Fruit fly (Drosophila melanogaster): ENCODE data around the gene Ocrl.

Ocrl gene

DNA sequence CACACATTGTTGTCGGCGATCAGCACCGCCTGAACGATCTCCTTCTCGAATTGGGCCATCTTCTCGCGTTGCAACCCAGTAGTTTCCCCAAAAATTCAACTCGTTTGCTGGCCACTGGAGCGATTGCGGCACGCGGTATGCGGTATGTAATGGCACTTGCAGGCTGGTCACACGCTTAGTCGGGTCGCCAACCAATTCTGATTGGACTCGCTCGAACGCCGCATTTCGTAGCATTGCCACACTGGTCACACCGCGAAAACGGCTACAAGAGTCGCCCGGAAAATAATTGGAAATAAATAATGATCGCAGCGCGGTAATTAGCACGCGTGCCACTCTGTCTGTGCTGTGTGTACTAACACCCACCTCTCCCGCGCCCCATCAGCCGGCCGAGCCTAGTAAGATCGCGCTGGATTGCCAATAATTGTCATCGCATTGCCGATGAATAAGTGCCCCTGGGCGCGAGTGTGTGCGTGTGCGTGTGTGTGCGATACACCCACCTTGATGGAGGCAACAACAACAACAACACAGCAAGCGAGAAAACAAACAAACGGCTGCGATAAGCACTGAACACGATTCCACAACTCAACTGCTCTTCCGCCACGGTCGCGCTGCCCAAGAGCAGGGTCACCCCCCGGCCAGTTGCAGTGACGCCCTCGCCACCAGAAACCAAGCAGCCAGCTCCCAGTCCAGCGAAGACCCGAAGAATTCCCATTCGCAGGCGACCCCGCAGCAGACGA is at the start of gene Ocrl, which contains the start of gene eIF2Bepsilon:
TSS of gene Ocrl (plus strand) at position 217 of the 737 bp plus-strand sequence.
TSS of gene eIF2Bepsilon (minus strand) at position 110 of the 737 bp plus-strand sequence.
- TF ChIP-seq noc (tag; optimal IDR thresholded peaks at IDR 0.05) = no peak

DNA sequence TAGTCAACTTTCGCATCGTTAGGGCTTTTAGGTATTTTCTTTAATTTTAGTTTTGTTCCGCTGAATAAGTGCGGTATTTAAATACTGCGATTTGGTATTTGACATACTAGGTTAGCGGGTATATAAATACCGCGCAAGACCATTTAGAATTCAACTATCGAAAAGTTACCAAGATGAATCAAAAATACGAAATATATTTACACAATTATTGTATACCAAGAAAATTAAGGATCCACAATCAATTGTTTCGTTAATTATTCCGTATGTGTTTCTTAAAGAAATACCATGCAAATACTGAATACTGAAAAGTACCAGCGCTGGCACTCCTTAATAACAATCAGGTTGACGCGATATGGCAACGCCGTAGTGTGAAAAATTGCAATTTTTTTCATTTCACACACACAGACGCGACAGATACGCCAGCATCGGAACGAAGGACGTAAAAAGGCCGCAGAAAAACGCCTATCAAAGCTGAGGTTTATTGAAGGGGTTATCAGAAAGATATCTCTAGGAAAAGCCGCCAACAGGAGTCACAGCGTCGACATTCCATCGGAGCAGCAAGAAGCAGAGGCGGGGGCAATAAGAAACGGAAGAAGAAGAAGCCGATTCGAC is 49.2 kb upstream of the Ocrl start, which contains the start of the genes Pgam5 and Vps26:
TSS of gene Pgam5 (minus strand) at position 51 of the 612 bp plus-strand sequence.
TSS of gene Vps26 (plus strand) at position 339 of the 612 bp plus-strand sequence.
- no peak for TF ChIP-seq noc (tag; optimal IDR thresholded peaks at IDR 0.05)

DNA sequence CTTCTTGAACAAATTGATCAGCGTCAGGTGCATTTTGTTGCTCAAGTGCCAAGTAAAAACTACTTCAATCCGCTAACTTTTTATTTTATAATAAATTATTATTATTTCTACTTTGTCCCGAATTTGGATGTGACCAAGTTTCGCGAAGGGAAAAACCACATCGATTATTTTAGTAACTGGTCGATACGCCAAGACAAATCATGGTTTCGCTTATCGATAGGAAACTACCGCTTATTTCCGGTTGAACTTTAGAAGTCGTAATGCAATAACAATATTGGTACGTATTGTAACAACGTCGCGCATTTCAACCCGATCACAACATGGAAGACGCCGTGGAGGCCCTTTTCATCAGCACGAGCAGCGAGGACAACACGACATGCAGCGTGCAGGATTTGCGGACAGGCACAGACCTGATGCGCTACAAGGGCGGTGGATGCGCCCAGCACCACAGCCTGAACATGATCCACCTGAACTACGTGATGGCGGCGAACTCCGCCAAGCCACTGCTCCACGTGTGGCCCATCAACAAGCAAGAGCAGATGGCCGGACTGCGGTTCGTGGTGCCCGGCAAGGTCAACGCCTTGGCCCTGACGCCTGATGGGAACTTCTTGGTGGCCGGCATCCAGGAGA is 45.6 kb upstream of the Ocrl start, which contains the start of the genes CG14817 and CG14805:
TSS of gene CG14817 (minus strand) at position 164 of the 630 bp plus-strand sequence.
TSS of gene CG14805 (plus strand) at position 211 of the 630 bp plus-strand sequence.
- peak; percentile 51 for TF ChIP-seq noc (tag; optimal IDR thresholded peaks at IDR 0.05)

- TF ChIP-seq noc (tag; optimal IDR thresholded peaks at IDR 0.05) = peak; percentile 72
Measured at dm6 chrX:1879606-1880110, 43.1 kb upstream of the Ocrl start, which contains the start of gene CG14818. CG14818 (minus strand) TSS chrX:1879774.

DNA sequence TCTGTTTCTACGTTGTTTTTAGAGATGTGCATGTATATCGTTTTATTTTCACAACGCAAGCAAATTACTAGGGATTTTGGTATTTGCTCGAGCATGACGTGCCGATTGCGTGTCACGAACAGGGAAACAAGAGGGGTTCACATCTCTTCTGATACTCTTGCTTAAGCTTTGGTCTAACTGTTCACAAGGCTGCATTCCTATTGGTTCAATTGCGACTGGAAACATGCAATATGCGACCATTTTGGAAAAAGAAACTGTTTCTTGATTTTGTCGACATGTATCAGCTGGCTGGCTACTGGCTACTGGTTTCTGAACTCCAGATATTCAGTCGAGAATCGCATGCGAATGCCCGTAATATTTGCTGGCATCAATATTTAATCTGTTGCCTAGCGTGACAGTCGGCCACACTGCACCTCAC is 42.6 kb upstream of the Ocrl start, which contains the start of gene Coa8:
TSS of gene Coa8 (plus strand) at position 144 of the 418 bp plus-strand sequence.
- peak; percentile 47 for TF ChIP-seq noc (tag; optimal IDR thresholded peaks at IDR 0.05)

dm6 chrX:1880779-1881178 is 42.0 kb upstream of the Ocrl start:
- TF ChIP-seq noc (tag; optimal IDR thresholded peaks at IDR 0.05) = no peak

DNA sequence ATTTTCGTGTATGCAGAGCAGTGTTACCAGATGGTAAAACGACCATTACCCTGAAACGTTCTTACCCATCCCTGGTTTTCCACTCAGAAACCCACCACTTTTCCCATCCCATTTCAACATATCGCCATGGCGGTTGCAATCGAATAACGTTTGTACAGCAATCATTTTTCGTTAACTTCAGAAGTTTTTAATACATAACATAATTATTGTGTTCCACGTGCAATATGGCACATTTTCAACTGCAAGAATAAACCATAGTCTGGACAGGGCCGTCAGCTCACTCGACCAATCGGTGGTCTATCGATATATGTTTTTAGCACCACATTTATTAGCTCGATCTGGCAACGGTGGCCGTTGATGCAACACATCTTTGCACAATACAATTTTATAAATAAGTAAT is 32.9 kb upstream of the Ocrl start, which contains the start of the genes trr and mRpL16:
TSS of gene trr (minus strand) at position 25 of the 400 bp plus-strand sequence.
TSS of gene mRpL16 (plus strand) at position 331 of the 400 bp plus-strand sequence.
- no peak for TF ChIP-seq noc (tag; optimal IDR thresholded peaks at IDR 0.05)

DNA sequence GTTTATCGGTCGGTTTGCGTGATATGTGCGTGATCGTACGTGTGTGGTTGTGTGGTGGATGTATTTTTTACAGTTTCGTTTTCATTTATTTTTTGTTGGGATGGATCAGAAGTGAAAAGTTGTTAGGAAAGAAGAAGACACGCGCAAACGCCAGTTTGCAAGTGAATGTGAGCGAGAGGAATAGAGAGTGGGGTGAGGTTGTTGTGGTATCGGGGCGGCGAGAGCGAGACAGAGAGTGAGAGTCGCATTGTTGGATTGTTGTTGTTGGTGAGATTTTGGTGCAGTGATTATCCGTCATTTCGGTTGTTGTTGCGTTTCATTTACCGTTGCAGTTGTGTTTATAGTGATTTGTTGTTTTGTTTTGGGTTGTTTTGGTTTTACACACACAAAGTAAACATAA is 29.2 kb upstream of the Ocrl start:
- no peak for TF ChIP-seq noc (tag; optimal IDR thresholded peaks at IDR 0.05)

DNA sequence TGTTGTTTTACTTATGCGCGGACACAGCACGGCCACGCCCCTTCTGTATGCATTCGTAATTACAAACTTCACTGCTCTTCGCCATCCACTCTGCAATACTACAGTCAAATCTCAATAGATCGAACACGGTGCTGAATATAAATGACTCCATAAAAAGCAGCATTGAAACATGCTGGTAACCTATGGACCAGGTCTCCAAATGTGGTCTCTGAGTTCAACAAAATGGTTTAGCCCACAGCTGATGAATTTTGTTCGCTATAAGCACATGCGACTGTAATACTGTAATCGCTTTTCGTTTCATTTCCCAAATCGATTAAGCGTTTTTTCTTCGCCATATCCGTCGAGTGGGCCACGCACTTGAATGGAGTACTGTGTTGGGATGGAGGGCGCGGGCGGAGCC is 25.4 kb upstream of the Ocrl start:
- no peak for TF ChIP-seq noc (tag; optimal IDR thresholded peaks at IDR 0.05)

DNA sequence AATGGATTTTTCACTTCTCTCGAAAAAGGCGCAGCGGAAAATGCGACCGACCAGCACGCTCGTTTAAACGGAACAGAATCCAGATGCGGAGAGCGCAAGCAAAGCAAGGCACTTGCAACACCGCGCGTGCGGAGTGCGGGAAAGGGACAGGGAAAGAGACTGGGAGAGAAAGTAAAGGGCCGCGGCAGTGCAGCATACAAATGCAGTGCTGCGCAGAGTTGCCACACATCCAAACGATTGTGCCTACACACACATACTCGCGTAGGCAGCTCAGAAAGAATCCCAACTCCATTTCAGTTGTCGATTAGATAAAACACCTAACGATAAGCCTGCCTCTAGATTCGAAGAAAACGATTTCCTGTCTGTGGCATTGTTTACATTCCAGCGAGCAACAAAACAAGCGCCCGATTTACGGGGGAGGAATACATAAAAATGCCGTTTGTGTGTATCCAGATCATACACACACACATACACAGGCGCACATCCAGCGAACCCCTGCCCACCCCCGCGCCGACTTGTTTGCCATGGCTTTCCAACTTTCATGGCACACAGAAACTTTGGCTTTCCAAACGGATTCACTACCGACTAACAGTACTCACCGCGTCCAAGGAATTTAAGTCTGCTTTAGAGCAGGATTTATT is 23.2 kb upstream of the Ocrl start:
- no peak for TF ChIP-seq noc (tag; optimal IDR thresholded peaks at IDR 0.05)

dm6 chrX:1900123-1900818 is 22.5 kb upstream of the Ocrl start, which contains the start of gene arm:
arm (minus strand) TSS chrX:1900646.
- peak; percentile 26 for TF ChIP-seq noc (tag; optimal IDR thresholded peaks at IDR 0.05)

dm6 chrX:1901605-1902136 is 21.1 kb upstream of the Ocrl start, which contains the start of gene Ldaf1:
Ldaf1 (minus strand) TSS chrX:1901911.
- no peak for TF ChIP-seq noc (tag; optimal IDR thresholded peaks at IDR 0.05)

- TF ChIP-seq noc (tag; optimal IDR thresholded peaks at IDR 0.05) = no peak
Measured at dm6 chrX:1903077-1903476, 19.7 kb upstream of the Ocrl start, which contains the start of gene CG32801. CG32801 (minus strand) TSS chrX:1903177.

DNA sequence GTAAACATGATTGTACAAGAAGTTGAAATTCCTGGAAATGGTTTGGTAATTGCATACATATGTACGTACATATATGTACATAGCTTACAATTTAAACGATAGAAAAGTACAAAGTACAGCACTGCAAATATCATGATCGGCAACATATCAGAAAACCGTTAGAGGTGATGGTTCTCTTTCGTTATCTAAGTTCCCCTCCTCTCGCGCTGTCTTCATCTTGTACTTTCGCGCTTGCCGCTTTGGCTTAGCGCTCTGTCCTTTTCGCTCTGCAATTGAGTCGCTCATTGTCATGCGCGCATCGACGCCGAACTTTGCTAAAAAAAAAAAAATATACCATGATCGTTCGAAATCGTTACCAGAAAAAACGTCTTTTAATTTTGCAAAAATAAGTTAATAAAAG is 18.8 kb upstream of the Ocrl start:
- no peak for TF ChIP-seq noc (tag; optimal IDR thresholded peaks at IDR 0.05)
